Worm (Caenorhabditis elegans) whole organism, L2 larva: ENCODE results near the gene H34I24.1.

ENCODE experiments used
- elt-1 ChIP-seq: fragments of 150-350 bp; optimal IDR thresholded peaks from 2 replicates; lab custom pipeline; 2014; ENCODE audit warnings: missing biosample characterization, missing genetic modification characterization
- fos-1 ChIP-seq: fragments of 150-350 bp; optimal IDR thresholded peaks from 2 replicates; lab custom pipeline; 2014; ENCODE audit warnings: missing biosample characterization, missing genetic modification characterization
- lin-13 ChIP-seq: fragments of 150-350 bp; optimal IDR thresholded peaks from 2 replicates; lab custom pipeline; 2014; ENCODE audit warnings: missing biosample characterization, missing genetic modification reagents, missing genetic modification characterization
- lin-39 ChIP-seq: fragments of 150-350 bp; optimal IDR thresholded peaks from 2 replicates; lab custom pipeline; 2014; ENCODE audit warnings: missing biosample characterization, missing genetic modification reagents, missing genetic modification characterization
- nhr-12 ChIP-seq: fragments of 150-350 bp; optimal IDR thresholded peaks from 2 replicates; lab custom pipeline; 2014; ENCODE audit warnings: missing biosample characterization, missing genetic modification characterization
- sem-4 ChIP-seq: fragments of 150-350 bp; optimal IDR thresholded peaks from 2 replicates; lab custom pipeline; 2014; ENCODE audit warnings: missing biosample characterization, missing genetic modification reagents, missing genetic modification characterization
- zag-1 ChIP-seq: fragments of 150-350 bp; optimal IDR thresholded peaks from 2 replicates; lab custom pipeline; 2014; ENCODE audit warnings: missing biosample characterization, missing genetic modification characterization

- peak; percentile 83 for TF ChIP-seq fos-1 (tag; lab: Kevin White, UChicago)
- no peak for TF ChIP-seq nhr-12 (tag; lab: Kevin White, UChicago)
- no peak for TF ChIP-seq elt-1 (tag; lab: Kevin White, UChicago)
- peak; percentile 39 for TF ChIP-seq sem-4 (tag; lab: Kevin White, UChicago)
- peak; percentile 51 for TF ChIP-seq lin-39 (tag; lab: Kevin White, UChicago)
- TF ChIP-seq zag-1 (tag; lab: Kevin White, UChicago), result no peak
- peak; percentile 49 for TF ChIP-seq lin-13 (GFP tag; lab: Kevin White, UChicago)
Measured at ce11 chrIII:2871817-2872216, 25.0 kb downstream of the H34I24.1 start.
